Fruit fly (Drosophila melanogaster): ENCODE results near the gene Sfmbt.

DNA sequence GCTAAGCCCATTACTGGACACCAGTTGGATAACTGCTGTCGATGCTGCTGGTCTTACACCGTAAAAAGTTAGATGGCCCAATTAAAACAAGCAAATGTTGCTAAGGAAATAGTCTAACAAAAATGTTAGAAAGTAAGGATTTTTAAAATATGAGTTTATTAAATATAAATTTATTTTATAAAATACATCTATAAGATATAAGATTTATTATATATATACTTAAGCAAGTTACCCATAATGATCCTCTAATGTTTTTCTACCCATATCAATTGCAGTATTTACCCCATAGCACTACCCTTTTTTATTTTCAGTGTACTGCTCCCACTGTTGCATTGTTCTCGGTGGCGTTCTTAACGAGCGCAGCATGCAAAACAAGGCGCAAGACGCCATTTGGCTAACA is 30.3 kb downstream of the Sfmbt start:
- TF ChIP-seq pan (optimal IDR thresholded peaks at IDR 0.05) (no peak), psq (optimal IDR thresholded peaks at IDR 0.05) (no peak), CG8478 (optimal IDR thresholded peaks at IDR 0.05) (no peak)

All from whole organism.